Worm (Caenorhabditis elegans) whole organism, L4 larva: ENCODE results near the gene K07D4.6.

ENCODE experiments used
- F44E2.7 ChIP-seq: fragments of 200-800 bp; sonication (Bioruptor generic); IDR thresholded peaks from 2 replicates; pipeline ENCODE4 v2.1.2; 2022; ENCODE audit warnings: missing genetic modification characterization, missing compliant biosample characterization
- R02D3.7 ChIP-seq: fragments of 150-350 bp; sonication (generic microtip); optimal IDR thresholded peaks from 3 replicates; lab custom pipeline; 2014; ENCODE audit warnings: missing biosample characterization, missing genetic modification characterization
- T26A8.4 ChIP-seq: fragments of 200-800 bp; sonication (Bioruptor generic); IDR thresholded peaks from 2 replicates; pipeline ENCODE4 v1.3.6; 2022; ENCODE audit warnings: missing genetic modification characterization, missing compliant biosample characterization
- Y48G9A.11 ChIP-seq: fragments of 200-800 bp; sonication (Bioruptor generic); IDR thresholded peaks from 2 replicates; pipeline ENCODE4 v1.3.6; 2022; ENCODE audit warnings: missing genetic modification reagents, missing genetic modification characterization, missing compliant biosample characterization
- Y5F2A.4 ChIP-seq: fragments of 200-800 bp; sonication (Bioruptor generic); optimal IDR thresholded peaks from 2 replicates; lab custom pipeline; 2018; ENCODE audit warnings: mild to moderate bottlenecking, missing genetic modification characterization, missing compliant biosample characterization
- Y75B8A.6 ChIP-seq: fragments of 200-800 bp; sonication (Bioruptor generic); IDR thresholded peaks from 2 replicates; pipeline ENCODE4 v1.3.6; 2022; ENCODE audit warnings: missing genetic modification reagents, missing genetic modification characterization, missing compliant biosample characterization
- attf-4 ChIP-seq: sonication (generic microtip); optimal IDR thresholded peaks from 3 replicates; lab custom pipeline; 2017; ENCODE audit warnings: missing biosample characterization, missing genetic modification characterization
- ceh-20 ChIP-seq: fragments of 200-800 bp; sonication (Bioruptor generic); IDR thresholded peaks from 2 replicates; pipeline ENCODE4 v1.3.6; 2022; ENCODE audit warnings: missing genetic modification reagents, missing genetic modification characterization, missing compliant biosample characterization
- ceh-44 ChIP-seq: fragments of 200-800 bp; sonication (Bioruptor generic); IDR thresholded peaks from 2 replicates; pipeline ENCODE4 v1.3.6; 2022; ENCODE audit warnings: missing genetic modification reagents, missing genetic modification characterization, missing compliant biosample characterization
- ceh-62 ChIP-seq: sonication (generic microtip); optimal IDR thresholded peaks from 2 replicates; lab custom pipeline; 2017; ENCODE audit warnings: missing biosample characterization, missing genetic modification characterization
- daf-12 ChIP-seq: fragments of 150-350 bp; optimal IDR thresholded peaks from 2 replicates; lab custom pipeline; 2014; ENCODE audit warnings: missing biosample characterization, missing genetic modification reagents, missing genetic modification characterization
- daf-16 ChIP-seq, 3 experiments: sonication (generic microtip); optimal IDR thresholded peaks; 2 replicates each; lab custom pipeline; 2016 to 2017; ENCODE audit warnings: missing genetic modification characterization in 3 of 3, missing genetic modification reagents in 3 of 3, mild to moderate bottlenecking in 2 of 3, missing compliant biosample characterization in 2 of 3, missing biosample characterization in 1 of 3, moderate library complexity in 1 of 3
- daf-19 ChIP-seq: fragments of 200-800 bp; sonication (Bioruptor generic); conservative IDR thresholded peaks from 2 replicates; pipeline ENCODE4 v1.3.6; 2022; ENCODE audit warnings: missing genetic modification characterization, missing compliant biosample characterization
- dmd-6 ChIP-seq: fragments of 200-800 bp; sonication (Bioruptor generic); IDR thresholded peaks from 2 replicates; pipeline ENCODE4 v1.3.6; 2022; ENCODE audit warnings: missing genetic modification reagents, missing genetic modification characterization, missing compliant biosample characterization
- dpl-1 ChIP-seq: fragments of 150-350 bp; optimal IDR thresholded peaks from 2 replicates; lab custom pipeline; 2014; ENCODE audit warnings: missing biosample characterization, missing genetic modification reagents, missing genetic modification characterization
- dve-1 ChIP-seq: sonication (generic microtip); optimal IDR thresholded peaks from 2 replicates; lab custom pipeline; 2017; ENCODE audit warnings: antibody characterized with exemption, mild to moderate bottlenecking, missing genetic modification characterization, missing compliant biosample characterization; ENCODE audit not compliant: insufficient read depth
- fos-1 ChIP-seq: fragments of 150-350 bp; optimal IDR thresholded peaks from 2 replicates; lab custom pipeline; 2014; ENCODE audit warnings: missing biosample characterization, missing genetic modification characterization
- gei-8 ChIP-seq: fragments of 200-800 bp; sonication (Bioruptor generic); optimal IDR thresholded peaks from 2 replicates; lab custom pipeline; 2018; ENCODE audit warnings: mild to moderate bottlenecking, missing genetic modification characterization, missing compliant biosample characterization
- hif-1 ChIP-seq, 2 experiments: sonication (generic microtip); optimal IDR thresholded peaks; 2 replicates each; lab custom pipeline; 2016 to 2017; ENCODE audit warnings: missing compliant biosample characterization in 2 of 2, missing genetic modification characterization in 2 of 2, missing genetic modification reagents in 2 of 2, missing genotype in 2 of 2, mild to moderate bottlenecking in 1 of 2
- hmg-1.1 ChIP-seq: fragments of 200-800 bp; sonication (Bioruptor generic); IDR thresholded peaks from 2 replicates; pipeline ENCODE4 v1.3.6; 2022; ENCODE audit warnings: missing genetic modification reagents, missing genetic modification characterization, missing compliant biosample characterization
- jun-1 ChIP-seq: fragments of 150-350 bp; optimal IDR thresholded peaks from 2 replicates; lab custom pipeline; 2014; ENCODE audit warnings: missing biosample characterization, missing genetic modification reagents, missing genetic modification characterization
- lim-7 ChIP-seq: fragments of 200-800 bp; sonication (Bioruptor generic); IDR thresholded peaks from 2 replicates; pipeline ENCODE4 v1.3.6; 2022; ENCODE audit warnings: missing genetic modification characterization, missing compliant biosample characterization
- lin-1 ChIP-seq: fragments of 200-800 bp; sonication (Bioruptor generic); IDR thresholded peaks from 2 replicates; pipeline ENCODE4 v1.3.6; 2022; ENCODE audit warnings: missing genetic modification reagents, missing genetic modification characterization, missing compliant biosample characterization
- madf-9 ChIP-seq: fragments of 200-800 bp; sonication (Bioruptor generic); conservative IDR thresholded peaks from 2 replicates; pipeline ENCODE4 v1.3.6; 2022; ENCODE audit warnings: missing genetic modification reagents, missing genetic modification characterization, missing compliant biosample characterization
- mdl-1 ChIP-seq, 2 experiments: fragments of 150-350 bp in 1 of 2; sonication (generic microtip) in 1 of 2; optimal IDR thresholded peaks; 2 replicates each; lab custom pipeline; 2014 to 2017; ENCODE audit warnings: missing biosample characterization in 2 of 2, missing genetic modification characterization in 2 of 2
- mdt-29 ChIP-seq: fragments of 200-800 bp; sonication (Bioruptor generic); IDR thresholded peaks from 2 replicates; pipeline ENCODE4 v1.3.6; 2022; ENCODE audit warnings: missing genetic modification reagents, missing genetic modification characterization, missing compliant biosample characterization
- mep-1 ChIP-seq: fragments of 150-350 bp; sonication (generic microtip); optimal IDR thresholded peaks from 3 replicates; lab custom pipeline; 2014; ENCODE audit warnings: missing biosample characterization, missing genetic modification characterization
- mes-2 ChIP-seq: sonication (generic microtip); optimal IDR thresholded peaks from 2 replicates; lab custom pipeline; 2016; ENCODE audit warnings: missing genotype, mild to moderate bottlenecking, missing genetic modification characterization, missing compliant biosample characterization; ENCODE audit not compliant: poor library complexity, severe bottlenecking
- mxl-2 ChIP-seq: fragments of 200-800 bp; sonication (Bioruptor generic); conservative IDR thresholded peaks from 2 replicates; pipeline ENCODE4 v1.3.6; 2022; ENCODE audit warnings: missing genetic modification reagents, missing genetic modification characterization, missing compliant biosample characterization
- nhr-28 ChIP-seq: fragments of 150-350 bp; optimal IDR thresholded peaks from 2 replicates; lab custom pipeline; 2014; ENCODE audit warnings: missing biosample characterization, missing genetic modification characterization
- nhr-41 ChIP-seq: fragments of 200-800 bp; sonication (Bioruptor generic); IDR thresholded peaks from 2 replicates; pipeline ENCODE4 v1.3.6; 2022; ENCODE audit warnings: missing genetic modification reagents, missing genetic modification characterization, missing compliant biosample characterization
- nhr-77 ChIP-seq: fragments of 150-350 bp; optimal IDR thresholded peaks from 2 replicates; lab custom pipeline; 2014; ENCODE audit warnings: missing biosample characterization, missing genetic modification characterization
- pha-4 ChIP-seq, 2 experiments: fragments of 150-350 bp in 1 of 2; fragments of 200-800 bp in 1 of 2; sonication (Bioruptor generic) in 1 of 2; IDR thresholded peaks in 1 of 2; optimal IDR thresholded peaks in 1 of 2; 2 replicates each; pipeline versions ENCODE4 v1.3.6 to Lab custom; 2014 to 2022; ENCODE audit warnings: missing genetic modification characterization in 2 of 2, missing genetic modification reagents in 2 of 2, missing biosample characterization in 1 of 2, missing compliant biosample characterization in 1 of 2
- php-3 ChIP-seq: fragments of 200-800 bp; sonication (Bioruptor generic); IDR thresholded peaks from 2 replicates; pipeline ENCODE4 v1.3.6; 2022; ENCODE audit warnings: missing genetic modification reagents, missing genetic modification characterization, missing compliant biosample characterization
- pqm-1 ChIP-seq: sonication (generic microtip); optimal IDR thresholded peaks from 2 replicates; lab custom pipeline; 2017; ENCODE audit warnings: missing biosample characterization, missing genetic modification characterization
- rbr-2 ChIP-seq: sonication (generic microtip); optimal IDR thresholded peaks from 2 replicates; lab custom pipeline; 2016; ENCODE audit warnings: missing genotype, missing genetic modification characterization, missing compliant biosample characterization
- saeg-2 ChIP-seq: fragments of 200-800 bp; sonication (Bioruptor generic); IDR thresholded peaks from 2 replicates; pipeline ENCODE4 v1.3.6; 2022; ENCODE audit warnings: missing genetic modification reagents, missing genetic modification characterization, missing compliant biosample characterization
- skn-1 ChIP-seq: fragments of 150-350 bp; optimal IDR thresholded peaks from 2 replicates; lab custom pipeline; 2014; ENCODE audit warnings: missing biosample characterization, missing genetic modification characterization
- spr-3 ChIP-seq: fragments of 200-800 bp; sonication (Bioruptor generic); optimal IDR thresholded peaks from 2 replicates; lab custom pipeline; 2018; ENCODE audit warnings: mild to moderate bottlenecking, missing genetic modification characterization, missing compliant biosample characterization
- tra-1 ChIP-seq: fragments of 200-800 bp; sonication (Bioruptor generic); IDR thresholded peaks from 2 replicates; pipeline ENCODE4 v1.3.6; 2022; ENCODE audit warnings: missing genetic modification reagents, missing genetic modification characterization, missing compliant biosample characterization
- unc-62 ChIP-seq, 3 experiments: fragments of 150-350 bp in 1 of 3; sonication (generic microtip); optimal IDR thresholded peaks in 2 of 3; peaks in 1 of 3; 1 replicate in 1 of 3; 2 replicates in 2 of 3; lab custom pipeline; 2014 to 2017; ENCODE audit warnings: missing biosample characterization in 3 of 3, missing genetic modification characterization in 3 of 3, missing genetic modification reagents in 3 of 3, missing genotype in 1 of 3
- vab-7 ChIP-seq: fragments of 200-800 bp; sonication (Bioruptor generic); IDR thresholded peaks from 2 replicates; pipeline ENCODE4 v1.3.6; 2022; ENCODE audit warnings: missing genetic modification reagents, missing genetic modification characterization, missing compliant biosample characterization
- ztf-11 ChIP-seq: fragments of 150-350 bp; optimal IDR thresholded peaks from 2 replicates; lab custom pipeline; 2014; ENCODE audit warnings: missing biosample characterization, missing genetic modification characterization

The K07D4.6 gene

DNA sequence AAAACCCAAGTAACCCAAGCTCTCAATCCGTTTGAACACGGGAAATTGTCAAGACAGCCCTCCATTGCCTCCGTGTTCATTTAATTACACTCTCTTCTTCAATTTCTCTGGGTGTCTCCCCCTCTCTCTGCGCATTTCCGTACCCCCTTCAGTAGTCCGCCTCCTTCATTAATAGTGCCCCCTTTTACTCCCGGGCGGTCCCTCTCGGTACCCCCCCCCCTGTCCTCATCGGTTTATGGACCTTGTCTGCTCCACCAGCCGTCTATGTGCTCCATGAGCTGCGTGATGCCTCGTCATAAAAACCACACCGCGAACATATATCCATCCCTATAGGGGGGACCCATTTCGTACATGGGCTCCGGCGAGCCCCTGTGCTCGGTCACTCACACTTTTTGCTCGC, 19.0 kb downstream of the K07D4.6 start (continued):
- TF ChIP-seq vab-7 (GFP tag; lab: Robert Waterston, UW) (no peak), saeg-2 (no peak), nhr-77 (tag; lab: Kevin White, UChicago) (no peak), hmg-1.1 (0 out of 2 replicates have a peak, but pooled peaks have one; percentile 24), unc-62 (GFP tag; optimal IDR thresholded peaks at IDR 0.05 in 1 of 2; lab: Kevin White, UChicago) (peak in 1 of 2 experiments; percentile 32), unc-62 (tag; optimal IDR thresholded peaks at IDR 0.05; lab: Kevin White, UChicago) (no peak), mdl-1 (tag; optimal IDR thresholded peaks at IDR 0.05; lab: Kevin White, UChicago) (no peak), ceh-62 (tag; lab: Kevin White, UChicago) (no peak), hif-1 (tag; optimal IDR thresholded peaks at IDR 0.05; lab: Kevin White, UChicago) (no peak), spr-3 (no peak), Y75B8A.6 (GFP tag; lab: Robert Waterston, UW) (no peak), mdt-29 (GFP tag; lab: Robert Waterston, UW) (no peak), skn-1 (no peak), tra-1 (GFP tag; lab: Robert Waterston, UW) (0 out of 2 replicates have a peak, but pooled peaks have one; percentile 59), daf-12 (tag; lab: Kevin White, UChicago) (no peak), rbr-2 (tag; lab: Kevin White, UChicago) (no peak), attf-4 (tag; lab: Kevin White, UChicago) (no peak), pha-4 (GFP tag; IDR thresholded peaks at IDR 0.05; lab: Robert Waterston, UW) (no peak), pha-4 (tag; optimal IDR thresholded peaks at IDR 0.05; lab: Kevin White, UChicago) (no peak), F44E2.7 (no peak), ceh-20 (GFP tag; lab: Robert Waterston, UW) (no peak), lim-7 (no peak), dpl-1 (GFP tag; lab: Kevin White, UChicago) (no peak), R02D3.7 (tag; lab: Kevin White, UChicago) (no peak), mes-2 (tag; lab: Kevin White, UChicago) (no peak)

DNA sequence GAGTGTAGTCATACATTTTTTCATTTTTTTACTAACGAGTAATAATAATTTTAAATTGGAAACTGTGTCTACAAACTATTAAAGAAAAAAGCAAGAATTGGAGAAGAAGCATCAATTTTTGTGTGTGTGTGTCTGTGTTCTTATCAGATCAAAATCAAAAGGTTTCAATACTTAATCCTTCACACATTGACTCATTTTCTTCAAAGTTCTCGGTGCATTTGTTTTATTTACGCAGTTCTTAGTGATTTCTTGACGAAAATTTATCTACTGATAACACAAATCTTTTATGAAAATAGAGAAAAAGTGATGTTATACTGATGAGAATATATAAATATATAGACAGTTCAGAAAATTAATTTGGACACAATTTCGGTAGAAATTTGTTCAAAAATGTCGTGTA, 22.5 kb downstream of the K07D4.6 start, which contains the start of gene clc-22:
clc-22 (minus strand) TSS at position 71 of the 400 bp plus-strand sequence.
- TF ChIP-seq nhr-77 (tag; lab: Kevin White, UChicago) (no peak), ceh-44 (GFP tag; lab: Robert Waterston, UW) (no peak)
- TF ChIP-seq, all 104 proteins: peak for 0

DNA sequence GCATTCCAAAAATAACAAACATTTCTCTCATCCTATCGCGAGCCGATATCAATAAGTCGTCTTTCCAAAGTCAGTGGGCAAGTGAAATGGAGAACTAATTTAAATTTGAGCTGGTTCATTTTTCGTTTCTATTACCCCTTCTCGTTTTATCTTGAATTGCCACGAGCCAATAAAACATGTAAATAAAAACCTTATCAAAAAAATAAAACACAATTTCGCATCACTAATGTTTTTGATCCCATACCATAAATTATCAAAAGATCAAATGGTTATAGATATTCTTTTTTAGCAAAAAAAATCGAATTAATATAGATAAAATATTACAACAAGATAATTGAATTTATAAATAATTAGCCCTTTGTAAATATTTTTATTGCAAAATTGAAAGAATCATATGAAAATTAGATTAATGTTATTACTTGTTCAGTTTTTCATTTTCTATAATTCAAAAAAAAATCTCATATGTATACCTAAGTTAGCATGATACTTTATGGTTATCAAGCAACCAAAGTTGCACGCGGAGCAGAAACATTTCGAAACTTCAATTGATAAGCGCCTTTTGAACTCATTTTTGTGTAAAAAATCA, 25.8 kb downstream of the K07D4.6 start, which contains the start of gene Y14H12A.1:
Y14H12A.1 (plus strand) TSS at position 536 of the 586 bp plus-strand sequence.
- TF ChIP-seq Y5F2A.4 (GFP tag; lab: Kevin White, UChicago) (no peak), gei-8 (GFP tag; lab: Kevin White, UChicago) (no peak), Y48G9A.11 (GFP tag; lab: Robert Waterston, UW) (no peak), ceh-62 (tag; lab: Kevin White, UChicago) (no peak), mdl-1 (tag; optimal IDR thresholded peaks at IDR 0.05; lab: Kevin White, UChicago) (no peak), jun-1 (tag; lab: Kevin White, UChicago) (no peak), daf-16 (GFP tag; optimal IDR thresholded peaks at IDR 0.05; lab: Kevin White, UChicago) (no peak), daf-16 (tag; optimal IDR thresholded peaks at IDR 0.05; lab: Kevin White, UChicago) (peak; percentile 72), php-3 (GFP tag; lab: Robert Waterston, UW) (peak; percentile 75; the same call in 1 of the 2 replicates), skn-1 (no peak), madf-9 (GFP tag; lab: Robert Waterston, UW) (no peak)
- TF ChIP-seq, all 104 proteins: peak for 2

DNA sequence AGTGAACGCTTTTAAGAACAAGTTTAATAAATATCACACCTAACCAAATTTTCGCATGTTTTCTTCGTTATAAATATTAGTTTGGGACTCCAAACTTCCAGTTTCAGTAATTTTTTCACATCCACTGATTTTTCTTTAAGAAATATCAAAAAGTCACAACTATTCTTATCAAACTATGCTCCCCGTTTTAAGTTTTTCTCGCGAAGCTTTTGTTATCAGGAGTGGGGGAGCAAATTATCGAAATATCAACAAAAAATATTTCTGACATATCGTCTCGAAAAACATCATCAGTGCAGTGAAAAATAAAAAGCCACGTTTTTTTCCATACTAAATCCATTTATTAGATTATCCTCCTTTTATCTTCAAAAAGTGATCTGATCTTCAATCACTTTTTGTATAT, 26.5 kb downstream of the K07D4.6 start:
- TF ChIP-seq daf-19 (GFP tag; lab: Robert Waterston, UW): no peak
- TF ChIP-seq pqm-1 (tag; lab: Kevin White, UChicago): peak; percentile 58
- TF ChIP-seq mxl-2 (GFP tag; lab: Robert Waterston, UW): no peak
- TF ChIP-seq dmd-6: peak; percentile 44; the same call in 1 of the 2 replicates
- peak; percentile 20 for TF ChIP-seq dve-1
- no peak for TF ChIP-seq fos-1 (tag; lab: Kevin White, UChicago)
- no peak for TF ChIP-seq lin-1 (GFP tag; lab: Robert Waterston, UW)
- TF ChIP-seq daf-16 (GFP tag; optimal IDR thresholded peaks at IDR 0.05; lab: Kevin White, UChicago): no peak
- TF ChIP-seq daf-16 (tag; optimal IDR thresholded peaks at IDR 0.05; lab: Kevin White, UChicago): peak; percentile 76
- TF ChIP-seq T26A8.4 (GFP tag; lab: Robert Waterston, UW): no peak
- no peak for TF ChIP-seq nhr-41 (GFP tag; lab: Robert Waterston, UW)
- TF ChIP-seq mep-1 (tag; lab: Kevin White, UChicago): no peak
- TF ChIP-seq jun-1 (tag; lab: Kevin White, UChicago): no peak
- TF ChIP-seq nhr-28: peak; percentile 2
- TF ChIP-seq ztf-11 (tag; lab: Kevin White, UChicago): no peak
